Worm (Caenorhabditis elegans) whole organism, young adult: ENCODE data around the gene twk-17.

ENCODE experiments used
- B0261.1 ChIP-seq: sonication (generic microtip); optimal IDR thresholded peaks from 2 replicates; lab custom pipeline; 2016; ENCODE audit warnings: mild to moderate bottlenecking, missing genetic modification characterization, moderate library complexity, missing compliant biosample characterization
- F49E8.2 ChIP-seq: sonication (generic microtip); optimal IDR thresholded peaks from 3 replicates; lab custom pipeline; 2017; ENCODE audit warnings: missing genetic modification characterization, mild to moderate bottlenecking, missing compliant biosample characterization, antibody characterized with exemption, moderate library complexity; ENCODE audit not compliant: insufficient read depth
- aptf-2 ChIP-seq: fragments of 200-800 bp; sonication (Bioruptor generic); conservative IDR thresholded peaks from 2 replicates; pipeline ENCODE4 v1.3.6; 2022; ENCODE audit warnings: missing genetic modification reagents, missing genetic modification characterization, missing compliant biosample characterization
- ceh-27 ChIP-seq: fragments of 200-800 bp; sonication (Bioruptor generic); optimal IDR thresholded peaks from 2 replicates; lab custom pipeline; 2018; ENCODE audit warnings: mild to moderate bottlenecking, missing genetic modification characterization, moderate library complexity, missing compliant biosample characterization
- ets-4 ChIP-seq: fragments of 200-800 bp; sonication (Bioruptor generic); optimal IDR thresholded peaks from 2 replicates; lab custom pipeline; 2018; ENCODE audit warnings: mild to moderate bottlenecking, missing genetic modification characterization, missing compliant biosample characterization
- gei-17 ChIP-seq: fragments of 200-800 bp; sonication (Bioruptor generic); optimal IDR thresholded peaks from 2 replicates; lab custom pipeline; 2018; ENCODE audit warnings: mild to moderate bottlenecking, missing genetic modification characterization, missing compliant biosample characterization
- hsf-1 ChIP-seq: fragments of 200-800 bp; sonication (Bioruptor generic); IDR thresholded peaks from 2 replicates; pipeline ENCODE4 v1.3.6; 2022; ENCODE audit warnings: missing genetic modification reagents, missing genetic modification characterization, missing compliant biosample characterization
- mel-28 ChIP-seq: sonication (generic microtip); optimal IDR thresholded peaks from 2 replicates; lab custom pipeline; 2016; ENCODE audit warnings: borderline replicate concordance, mild to moderate bottlenecking, missing genetic modification characterization, missing compliant biosample characterization
- rec-8 ChIP-seq, 2 experiments: sonication (generic microtip); optimal IDR thresholded peaks; 2 replicates each; lab custom pipeline; 2016; ENCODE audit warnings: mild to moderate bottlenecking in 2 of 2, missing genetic modification characterization in 2 of 2, missing genetic modification reagents in 2 of 2, missing genotype in 2 of 2, missing biosample characterization in 1 of 2, missing compliant biosample characterization in 1 of 2, moderate library complexity in 1 of 2
- sptf-2 ChIP-seq: fragments of 200-800 bp; sonication (Bioruptor generic); optimal IDR thresholded peaks from 2 replicates; lab custom pipeline; 2018; ENCODE audit warnings: mild to moderate bottlenecking, missing genetic modification characterization, missing compliant biosample characterization
- tlf-1 ChIP-seq: fragments of 200-800 bp; sonication (Bioruptor generic); optimal IDR thresholded peaks from 2 replicates; lab custom pipeline; 2018; ENCODE audit warnings: mild to moderate bottlenecking, missing genetic modification characterization, missing compliant biosample characterization
- unc-130 ChIP-seq: sonication (generic microtip); optimal IDR thresholded peaks from 2 replicates; lab custom pipeline; 2016; ENCODE audit warnings: missing genetic modification reagents, missing genetic modification characterization, missing compliant biosample characterization
- zfh-2 ChIP-seq: fragments of 200-800 bp; sonication (Bioruptor generic); conservative IDR thresholded peaks from 2 replicates; pipeline ENCODE4 v1.3.6; 2022; ENCODE audit warnings: missing genetic modification reagents, missing genetic modification characterization, missing compliant biosample characterization
- ztf-3 ChIP-seq: fragments of 200-800 bp; sonication (Bioruptor generic); optimal IDR thresholded peaks from 2 replicates; lab custom pipeline; 2018; ENCODE audit warnings: mild to moderate bottlenecking, missing genetic modification characterization, missing compliant biosample characterization

ce11 chrX:7607982-7608381 lies at the start of gene twk-17:
- TF ChIP-seq aptf-2 (GFP tag; lab: Robert Waterston, UW) (no peak), zfh-2 (GFP tag; lab: Robert Waterston, UW) (peak; percentile 45; the same call in 1 of the 2 replicates), F49E8.2 (no peak), gei-17 (GFP tag; lab: Kevin White, UChicago) (no peak), tlf-1 (GFP tag; lab: Kevin White, UChicago) (no peak), hsf-1 (GFP tag; lab: Robert Waterston, UW) (no peak), mel-28 (tag; lab: Kevin White, UChicago) (no peak), B0261.1 (tag; lab: Kevin White, UChicago) (no peak), ets-4 (GFP tag; lab: Kevin White, UChicago) (no peak), unc-130 (GFP tag; lab: Kevin White, UChicago) (no peak), rec-8 (tag; optimal IDR thresholded peaks at IDR 0.05; lab: Kevin White, UChicago) (no peak), ztf-3 (GFP tag; lab: Kevin White, UChicago) (no peak), sptf-2 (GFP tag; lab: Kevin White, UChicago) (no peak), ceh-27 (GFP tag; lab: Kevin White, UChicago) (no peak)
